Worm (Caenorhabditis elegans) whole organism, L4/young adult: ENCODE results near the gene K02F3.9.

Experiments
- W03F9.2 ChIP-seq: fragments of 150-350 bp; optimal IDR thresholded peaks from 2 replicates; lab custom pipeline; 2014; ENCODE audit warnings: missing biosample characterization, missing genetic modification characterization
- dao-5 ChIP-seq: sonication (generic microtip); optimal IDR thresholded peaks from 2 replicates; lab custom pipeline; 2016; ENCODE audit warnings: missing genotype, missing genetic modification characterization, moderate library complexity, missing compliant biosample characterization
- him-1 ChIP-seq: sonication (generic microtip); optimal IDR thresholded peaks from 2 replicates; lab custom pipeline; 2016; ENCODE audit warnings: missing genotype, missing genetic modification reagents, missing genetic modification characterization, missing compliant biosample characterization

DNA sequence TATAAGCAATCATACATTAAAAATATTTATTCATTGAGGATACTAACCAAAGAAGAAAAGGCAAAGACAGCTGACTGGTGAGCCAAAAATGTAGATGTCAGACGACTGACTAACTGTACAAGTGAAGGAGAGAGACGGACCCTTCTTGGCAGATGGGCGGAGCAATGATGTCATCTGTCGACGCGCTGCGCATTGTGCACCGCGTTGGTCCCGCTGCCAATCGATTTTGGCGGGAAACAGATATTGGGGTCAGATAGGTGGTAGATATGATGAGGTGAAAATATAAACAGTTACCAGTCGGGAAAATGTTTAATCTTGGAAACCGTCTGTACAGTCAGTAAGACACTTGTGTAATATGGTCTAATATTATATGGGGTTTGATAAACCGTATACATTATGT, 28.7 kb upstream of the K02F3.9 start, which contains the start of gene T24C4.2:
- TF ChIP-seq W03F9.2 (tag; lab: Kevin White, UChicago), result no peak
- no peak for TF ChIP-seq him-1
- TF ChIP-seq dao-5 (tag; lab: Kevin White, UChicago), result no peak
